Fruit fly (Drosophila melanogaster) whole organism, embryonic: ENCODE measurements around the gene BBIP1.
A peak's percentile ranks its signal among the peaks of the same experiment; 100 is the strongest.

Source experiments
- ATbp ChIP-seq: fragments of 200-800 bp; sonication (Bioruptor generic); optimal IDR thresholded peaks from 2 replicates; lab custom pipeline; 2017; ENCODE audit warnings: missing biosample characterization, mild to moderate bottlenecking, missing genetic modification characterization, missing genetic modification reagents
- Atf3 ChIP-seq: fragments of 200-800 bp; sonication (Bioruptor generic); optimal IDR thresholded peaks from 3 replicates; lab custom pipeline; 2016; ENCODE audit warnings: missing biosample characterization, missing genetic modification characterization
- CG10431 ChIP-seq: fragments of 200-800 bp; sonication (Bioruptor generic); optimal IDR thresholded peaks from 3 replicates; lab custom pipeline; 2018; ENCODE audit warnings: missing biosample characterization, mild to moderate bottlenecking, missing genetic modification characterization
- CG11456 ChIP-seq: fragments of 200-800 bp; sonication (Bioruptor generic); IDR thresholded peaks from 3 replicates; pipeline ENCODE4 v1.3.6; 2022; ENCODE audit warnings: missing biosample characterization, missing genetic modification characterization
- CG12219 ChIP-seq: fragments of 200-800 bp; sonication (Bioruptor generic); optimal IDR thresholded peaks from 3 replicates; lab custom pipeline; 2018; ENCODE audit warnings: missing biosample characterization, mild to moderate bottlenecking, missing genetic modification characterization
- CG13296 ChIP-seq: fragments of 200-800 bp; sonication (Bioruptor generic); optimal IDR thresholded peaks from 3 replicates; lab custom pipeline; 2018; ENCODE audit warnings: missing biosample characterization, mild to moderate bottlenecking, missing genetic modification characterization
- CG1529 ChIP-seq: fragments of 200-800 bp; sonication (Bioruptor generic); optimal IDR thresholded peaks from 3 replicates; lab custom pipeline; 2018; ENCODE audit warnings: missing biosample characterization, missing genetic modification characterization
- CG1603 ChIP-seq: fragments of 200-800 bp; sonication (Bioruptor generic); optimal IDR thresholded peaks from 2 replicates; lab custom pipeline; 2019; ENCODE audit warnings: missing biosample characterization, mild to moderate bottlenecking, missing genetic modification characterization, moderate library complexity
- CG17385 ChIP-seq: fragments of 200-800 bp; sonication (Bioruptor generic); optimal IDR thresholded peaks from 3 replicates; lab custom pipeline; 2018; ENCODE audit warnings: missing biosample characterization, mild to moderate bottlenecking, missing genetic modification characterization
- CG17612 ChIP-seq: fragments of 200-800 bp; sonication (Bioruptor generic); IDR thresholded peaks from 2 replicates; pipeline ENCODE4 v1.3.6; 2022; ENCODE audit warnings: missing biosample characterization, missing genetic modification characterization
- CG17829 ChIP-seq: fragments of 200-800 bp; optimal IDR thresholded peaks from 2 replicates; lab custom pipeline; 2019; ENCODE audit warnings: missing biosample characterization, mild to moderate bottlenecking, missing genetic modification characterization, moderate library complexity
- CG18476 ChIP-seq: fragments of 200-800 bp; sonication (Bioruptor generic); optimal IDR thresholded peaks from 2 replicates; lab custom pipeline; 2016; ENCODE audit warnings: missing biosample characterization, mild to moderate bottlenecking, missing genetic modification characterization
- CG30403 ChIP-seq: fragments of 200-800 bp; sonication (Bioruptor generic); optimal IDR thresholded peaks from 3 replicates; lab custom pipeline; 2016; ENCODE audit warnings: missing biosample characterization, missing genetic modification characterization
- CG33557 ChIP-seq: fragments of 200-800 bp; sonication (Bioruptor generic); optimal IDR thresholded peaks from 2 replicates; lab custom pipeline; 2019; ENCODE audit warnings: missing biosample characterization, mild to moderate bottlenecking, missing genetic modification characterization, moderate library complexity
- CG3995 ChIP-seq: fragments of 200-800 bp; sonication (Bioruptor generic); optimal IDR thresholded peaks from 3 replicates; lab custom pipeline; 2016; ENCODE audit warnings: missing biosample characterization, missing genetic modification characterization
- CG5953 ChIP-seq: fragments of 200-800 bp; sonication (Bioruptor generic); IDR thresholded peaks from 2 replicates; pipeline ENCODE4 v1.3.6; 2022; ENCODE audit warnings: missing biosample characterization, missing genetic modification characterization
- CG7987 ChIP-seq: fragments of 200-800 bp; sonication (Bioruptor generic); optimal IDR thresholded peaks from 2 replicates; lab custom pipeline; 2018; ENCODE audit warnings: missing biosample characterization, mild to moderate bottlenecking, missing genetic modification characterization, moderate library complexity
- CG8290 ChIP-seq, 3 experiments: fragments of 200-800 bp; sonication (Bioruptor generic); optimal IDR thresholded peaks; 2 replicates each; lab custom pipeline; 2016 to 2019; ENCODE audit warnings: missing biosample characterization in 3 of 3, missing genetic modification characterization in 3 of 3, mild to moderate bottlenecking in 2 of 3, moderate library complexity in 1 of 3
- CHES-1-like ChIP-seq: fragments of 200-800 bp; sonication (Bioruptor generic); optimal IDR thresholded peaks from 2 replicates; lab custom pipeline; 2016; ENCODE audit warnings: missing biosample characterization, missing genetic modification characterization
- CkIIα-i1 ChIP-seq: fragments of 200-800 bp; sonication (Bioruptor generic); IDR thresholded peaks from 2 replicates; pipeline ENCODE4 v1.3.6; 2022; ENCODE audit warnings: missing biosample characterization, missing genetic modification characterization
- CrebB ChIP-seq: fragments of 200-800 bp; sonication (Bioruptor generic); optimal IDR thresholded peaks from 3 replicates; lab custom pipeline; 2018; ENCODE audit warnings: missing biosample characterization, mild to moderate bottlenecking, missing genetic modification characterization
- Dll ChIP-seq: fragments of 200-800 bp; sonication (Bioruptor generic); IDR thresholded peaks from 4 replicates; pipeline ENCODE4 v1.3.6; 2022; ENCODE audit warnings: missing biosample characterization, missing genetic modification characterization; ENCODE audit not compliant: partially characterized antibody
- Dp ChIP-seq: fragments of 200-800 bp; sonication (Bioruptor generic); optimal IDR thresholded peaks from 2 replicates; lab custom pipeline; 2018; ENCODE audit warnings: missing biosample characterization, mild to moderate bottlenecking, missing genetic modification characterization, moderate library complexity
- HLH4C ChIP-seq: fragments of 200-800 bp; sonication (Bioruptor generic); IDR thresholded peaks from 3 replicates; pipeline ENCODE4 v1.3.6; 2022; ENCODE audit warnings: missing biosample characterization, missing genetic modification characterization; ENCODE audit not compliant: partially characterized antibody
- Hr3 ChIP-seq: fragments of 200-800 bp; sonication (Bioruptor generic); optimal IDR thresholded peaks from 3 replicates; lab custom pipeline; 2016; ENCODE audit warnings: missing biosample characterization, missing genetic modification characterization
- Hr39 ChIP-seq: fragments of >200 bp; optimal IDR thresholded peaks from 2 replicates; lab custom pipeline; 2017
- Jarid2 ChIP-seq: fragments of 200-800 bp; sonication (Bioruptor generic); optimal IDR thresholded peaks from 3 replicates; lab custom pipeline; 2017; ENCODE audit warnings: mild to moderate bottlenecking, missing biosample characterization, missing genetic modification reagents, missing genetic modification characterization
- Med ChIP-seq: fragments of 200-800 bp; sonication (Bioruptor generic); peaks from one replicate; lab custom pipeline; 2016; ENCODE audit warnings: missing biosample characterization, missing genetic modification characterization, mild to moderate bottlenecking, inconsistent platforms, moderate library complexity
- PHDP ChIP-seq: fragments of 200-800 bp; sonication (Bioruptor generic); optimal IDR thresholded peaks from 3 replicates; lab custom pipeline; 2018; ENCODE audit warnings: missing biosample characterization, mild to moderate bottlenecking, missing genetic modification characterization, moderate library complexity
- Rfx ChIP-seq: fragments of 200-800 bp; sonication (Bioruptor generic); IDR thresholded peaks from 2 replicates; pipeline ENCODE4 v1.3.6; 2022; ENCODE audit warnings: missing biosample characterization, missing genetic modification characterization
- bowl ChIP-seq: fragments of 200-800 bp; sonication (Bioruptor generic); IDR thresholded peaks from 2 replicates; pipeline ENCODE4 v1.3.6; 2022; ENCODE audit warnings: missing biosample characterization, missing genetic modification characterization
- cad ChIP-seq: fragments of >200 bp; optimal IDR thresholded peaks from 2 replicates; lab custom pipeline; 2017; ENCODE audit warnings: missing biosample characterization, missing genetic modification characterization
- caup ChIP-seq: fragments of 200-800 bp; sonication (Bioruptor generic); optimal IDR thresholded peaks from 3 replicates; lab custom pipeline; 2017; ENCODE audit warnings: missing biosample characterization, mild to moderate bottlenecking, missing genetic modification characterization, moderate library complexity; ENCODE audit not compliant: severe bottlenecking
- cwo ChIP-seq: fragments of 200-800 bp; sonication (Bioruptor generic); optimal IDR thresholded peaks from 3 replicates; lab custom pipeline; 2017; ENCODE audit warnings: missing biosample characterization, missing genetic modification characterization, mild to moderate bottlenecking, moderate library complexity, missing genetic modification reagents
- danr ChIP-seq: fragments of 200-800 bp; sonication (Bioruptor generic); IDR thresholded peaks from 2 replicates; pipeline ENCODE4 v1.3.6; 2022; ENCODE audit warnings: missing biosample characterization, missing genetic modification characterization
- dimm ChIP-seq: fragments of 200-800 bp; sonication (Bioruptor generic); IDR thresholded peaks from 2 replicates; pipeline ENCODE4 v1.3.6; 2022; ENCODE audit warnings: missing biosample characterization, missing genetic modification characterization
- dmrt11E ChIP-seq: fragments of 200-800 bp; sonication (Bioruptor generic); optimal IDR thresholded peaks from 3 replicates; lab custom pipeline; 2018; ENCODE audit warnings: missing biosample characterization, mild to moderate bottlenecking, missing genetic modification characterization, moderate library complexity
- exex ChIP-seq: fragments of 200-800 bp; sonication (Bioruptor generic); optimal IDR thresholded peaks from 4 replicates; lab custom pipeline; 2018; ENCODE audit warnings: missing biosample characterization, mild to moderate bottlenecking, missing genetic modification characterization, moderate library complexity
- her ChIP-seq: fragments of 200-800 bp; sonication (Bioruptor generic); optimal IDR thresholded peaks from 2 replicates; lab custom pipeline; 2016; ENCODE audit warnings: missing biosample characterization, missing genetic modification characterization
- jing ChIP-seq: fragments of 200-800 bp; sonication (Bioruptor generic); optimal IDR thresholded peaks from 2 replicates; lab custom pipeline; 2018; ENCODE audit warnings: missing biosample characterization, mild to moderate bottlenecking, missing genetic modification characterization
- lbe ChIP-seq: fragments of 200-800 bp; sonication (Bioruptor generic); optimal IDR thresholded peaks from 2 replicates; lab custom pipeline; 2016; ENCODE audit warnings: missing biosample characterization, mild to moderate bottlenecking, missing genetic modification characterization
- nau ChIP-seq: fragments of 200-800 bp; sonication (Bioruptor generic); optimal IDR thresholded peaks from 3 replicates; lab custom pipeline; 2017; ENCODE audit warnings: missing biosample characterization, mild to moderate bottlenecking, missing genetic modification characterization, missing genetic modification reagents
- pita ChIP-seq: fragments of 200-800 bp; sonication (Bioruptor generic); optimal IDR thresholded peaks from 2 replicates; lab custom pipeline; 2017; ENCODE audit warnings: missing biosample characterization, mild to moderate bottlenecking, missing genetic modification characterization
- psq ChIP-seq: fragments of 200-800 bp; sonication (Bioruptor generic); optimal IDR thresholded peaks from 2 replicates; lab custom pipeline; 2017; ENCODE audit warnings: missing biosample characterization, missing genetic modification characterization
- scrt ChIP-seq: fragments of 200-800 bp; sonication (Bioruptor generic); optimal IDR thresholded peaks from 2 replicates; lab custom pipeline; 2018; ENCODE audit warnings: missing biosample characterization, mild to moderate bottlenecking, missing genetic modification characterization, moderate library complexity
- slou ChIP-seq: fragments of 200-800 bp; sonication (Bioruptor generic); optimal IDR thresholded peaks from 3 replicates; lab custom pipeline; 2016; ENCODE audit warnings: missing biosample characterization, missing genetic modification characterization
- sob ChIP-seq: fragments of 200-800 bp; sonication (Bioruptor generic); IDR thresholded peaks from 2 replicates; pipeline ENCODE4 v1.3.6; 2022; ENCODE audit warnings: missing biosample characterization, missing genetic modification characterization
- wek ChIP-seq: fragments of 200-800 bp; sonication (Bioruptor generic); optimal IDR thresholded peaks from 3 replicates; lab custom pipeline; 2018; ENCODE audit warnings: missing biosample characterization, mild to moderate bottlenecking, missing genetic modification characterization, moderate library complexity
- z ChIP-seq: fragments of 200-800 bp; sonication (Bioruptor generic); IDR thresholded peaks from 3 replicates; pipeline ENCODE4 v1.3.6; 2022; ENCODE audit warnings: missing biosample characterization, missing genetic modification characterization
- zen ChIP-seq: fragments of 200-800 bp; sonication (Bioruptor generic); optimal IDR thresholded peaks from 3 replicates; lab custom pipeline; 2018; ENCODE audit warnings: missing biosample characterization, mild to moderate bottlenecking, missing genetic modification characterization, moderate library complexity

BBIP1 gene

DNA sequence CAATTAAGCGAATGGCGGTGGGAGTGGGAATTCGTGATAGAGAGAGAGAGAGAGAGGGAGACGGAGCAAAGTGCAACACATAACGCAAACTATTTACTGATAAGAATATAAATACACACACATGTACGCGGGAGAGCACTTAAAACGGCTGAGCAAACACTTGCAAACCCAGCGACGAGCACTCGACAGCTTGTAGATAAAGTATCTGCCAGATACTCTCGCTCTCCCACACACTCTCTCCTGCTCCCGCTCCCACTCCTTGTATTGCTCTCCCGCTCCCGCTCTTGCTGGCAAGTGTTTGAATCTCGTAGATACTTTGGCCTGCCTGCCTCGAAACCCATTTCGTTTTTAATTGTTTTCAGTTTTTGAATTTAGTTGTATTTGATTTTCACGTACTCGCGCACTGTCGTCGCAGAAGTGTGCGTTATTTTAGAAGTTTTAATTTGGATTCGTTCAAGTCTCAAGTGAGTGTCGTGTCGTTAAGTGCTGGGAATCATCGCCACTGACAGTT, 24.1 kb downstream of the BBIP1 start (continued):
- TF ChIP-seq CG17385 (GFP tag; lab: Kevin White, UChicago) (peak; percentile 58), Med (GFP tag; lab: Kevin White, UChicago) (peak; percentile 54), dmrt11E (tag; lab: Kevin White, UChicago) (no peak), zen (tag; lab: Kevin White, UChicago) (peak; percentile 27), CG30403 (GFP tag; lab: Kevin White, UChicago) (no peak), CG11456 (GFP tag; lab: Robert Waterston, UW) (no peak), dimm (no peak), CG8290 (GFP tag; optimal IDR thresholded peaks at IDR 0.05; lab: Kevin White, UChicago) (no peak), CG8290 (tag; optimal IDR thresholded peaks at IDR 0.05; lab: Kevin White, UChicago) (peak; percentile 48 to 65), scrt (GFP tag; lab: Kevin White, UChicago) (peak; percentile 8), CHES-1-like (GFP tag; lab: Kevin White, UChicago) (peak; percentile 12), Dp (GFP tag; lab: Kevin White, UChicago) (no peak), ATbp (GFP tag; lab: Kevin White, UChicago) (peak; percentile 71), Atf3 (GFP tag; lab: Kevin White, UChicago) (no peak), Jarid2 (GFP tag; lab: Kevin White, UChicago) (peak; percentile 69), nau (GFP tag; lab: Kevin White, UChicago) (peak; percentile 75), cad (GFP tag; lab: Kevin White, UChicago) (peak; percentile 2), CG1603 (tag; lab: Kevin White, UChicago) (peak; percentile 3), Hr3 (no peak), CG7987 (GFP tag; lab: Kevin White, UChicago) (peak; percentile 63), lbe (GFP tag; lab: Kevin White, UChicago) (peak; percentile 36), psq (GFP tag; lab: Kevin White, UChicago) (peak; percentile 87), bowl (peak; percentile 47; the same call in 1 of the 2 replicates), CG17829 (tag; lab: Kevin White, UChicago) (peak; percentile 14), Hr39 (lab: Kevin White, UChicago) (no peak), danr (GFP tag; lab: Robert Waterston, UW) (no peak), PHDP (tag; lab: Kevin White, UChicago) (peak; percentile 50), wek (peak; percentile 81), her (GFP tag; lab: Kevin White, UChicago) (peak; percentile 34), sob (GFP tag; lab: Robert Waterston, UW) (peak; percentile 42; the same call in 1 of the 2 replicates), cwo (peak; percentile 23), CG13296 (GFP tag; lab: Kevin White, UChicago) (peak; percentile 75), CrebB (peak; percentile 76), Rfx (GFP tag; lab: Robert Waterston, UW) (peak; percentile 29; the same call in 1 of the 2 replicates), Dll (GFP tag; lab: Robert Waterston, UW) (peak; percentile 51; the same call in 3 of the 4 replicates), slou (GFP tag; lab: Kevin White, UChicago) (no peak), CG17612 (GFP tag; lab: Robert Waterston, UW) (no peak), CG5953 (0 out of 2 replicates have a peak, but pooled peaks have one; percentile 53), CkIIα-i1 (GFP tag; lab: Robert Waterston, UW) (no peak), z (GFP tag; lab: Robert Waterston, UW) (peak; percentile 63; the same call in 2 of the 3 replicates), CG1529 (peak; percentile 36), CG18476 (GFP tag; lab: Kevin White, UChicago) (no peak), jing (GFP tag; lab: Kevin White, UChicago) (no peak), CG12219 (GFP tag; lab: Kevin White, UChicago) (peak; percentile 27), exex (tag; lab: Kevin White, UChicago) (peak; percentile 38), CG3995 (no peak), pita (GFP tag; lab: Kevin White, UChicago) (no peak), CG10431 (GFP tag; lab: Kevin White, UChicago) (peak; percentile 63), CG33557 (peak; percentile 48), caup (GFP tag; lab: Kevin White, UChicago) (peak; percentile 69), HLH4C (GFP tag; lab: Robert Waterston, UW) (no peak)
